Worm (Caenorhabditis elegans) whole organism, L3 larva: ENCODE data around the gene madf-1.

ENCODE experiments used
- R02D3.7 ChIP-seq: fragments of 150-350 bp; optimal IDR thresholded peaks from 2 replicates; lab custom pipeline; 2014; ENCODE audit warnings: missing biosample characterization, missing genetic modification characterization
- ZK546.5 ChIP-seq: sonication (generic microtip); optimal IDR thresholded peaks from 2 replicates; lab custom pipeline; 2017; ENCODE audit warnings: missing biosample characterization, missing genetic modification characterization
- aly-2 ChIP-seq: fragments of 150-350 bp; optimal IDR thresholded peaks from 2 replicates; lab custom pipeline; 2014; ENCODE audit warnings: missing biosample characterization, missing genetic modification characterization
- ceh-16 ChIP-seq: sonication (generic microtip); optimal IDR thresholded peaks from 2 replicates; lab custom pipeline; 2017; ENCODE audit warnings: missing biosample characterization, missing genetic modification characterization
- ceh-82 ChIP-seq: fragments of 150-350 bp; optimal IDR thresholded peaks from 2 replicates; lab custom pipeline; 2014; ENCODE audit warnings: missing biosample characterization, missing genetic modification characterization
- ceh-9 ChIP-seq: sonication (generic microtip); optimal IDR thresholded peaks from 2 replicates; lab custom pipeline; 2018; ENCODE audit warnings: missing biosample characterization, missing genetic modification characterization
- egl-27 ChIP-seq: sonication (generic microtip); optimal IDR thresholded peaks from 4 replicates; lab custom pipeline; 2017; ENCODE audit warnings: missing biosample characterization, missing genetic modification reagents, missing genetic modification characterization
- egl-5 ChIP-seq: fragments of 150-350 bp; optimal IDR thresholded peaks from 2 replicates; lab custom pipeline; 2017; ENCODE audit warnings: missing biosample characterization, missing genetic modification reagents, missing genetic modification characterization, inconsistent platforms
- elt-1 ChIP-seq: fragments of 150-350 bp; optimal IDR thresholded peaks from 2 replicates; lab custom pipeline; 2014; ENCODE audit warnings: missing biosample characterization, missing genetic modification characterization
- elt-2 ChIP-seq: sonication (generic microtip); optimal IDR thresholded peaks from 2 replicates; lab custom pipeline; 2016; ENCODE audit warnings: missing genetic modification reagents, mild to moderate bottlenecking, missing genetic modification characterization, missing compliant biosample characterization
- elt-3 ChIP-seq, 3 experiments: fragments of 150-350 bp in 1 of 3; sonication (generic microtip) in 2 of 3; optimal IDR thresholded peaks; 2 replicates in 2 of 3; 4 replicates in 1 of 3; lab custom pipeline; 2014 to 2017; ENCODE audit warnings: missing biosample characterization in 3 of 3, missing genetic modification characterization in 3 of 3
- eor-1 ChIP-seq, 2 experiments: fragments of 150-350 bp; optimal IDR thresholded peaks; 2 replicates each; lab custom pipeline; 2014 to 2018; ENCODE audit warnings: missing biosample characterization in 2 of 2, missing genetic modification characterization in 2 of 2
- fkh-10 ChIP-seq: sonication (generic microtip); optimal IDR thresholded peaks from 2 replicates; lab custom pipeline; 2017; ENCODE audit warnings: missing biosample characterization, missing genetic modification reagents, missing genetic modification characterization
- fos-1 ChIP-seq: fragments of 150-350 bp; optimal IDR thresholded peaks from 2 replicates; lab custom pipeline; 2014; ENCODE audit warnings: missing biosample characterization, missing genetic modification characterization
- lin-15B ChIP-seq: fragments of 150-350 bp; optimal IDR thresholded peaks from 2 replicates; lab custom pipeline; 2014; ENCODE audit warnings: missing biosample characterization, missing genetic modification characterization
- lsy-12 ChIP-seq: sonication (generic microtip); optimal IDR thresholded peaks from 2 replicates; lab custom pipeline; 2016; ENCODE audit warnings: mild to moderate bottlenecking, missing genetic modification characterization, missing compliant biosample characterization
- nhr-11 ChIP-seq: fragments of 150-350 bp; optimal IDR thresholded peaks from 2 replicates; lab custom pipeline; 2014; ENCODE audit warnings: missing biosample characterization, missing genetic modification characterization
- nhr-237 ChIP-seq: fragments of 150-350 bp; optimal IDR thresholded peaks from 2 replicates; lab custom pipeline; 2014; ENCODE audit warnings: missing biosample characterization, missing genetic modification characterization
- nhr-25 ChIP-seq: sonication (generic microtip); optimal IDR thresholded peaks from 2 replicates; lab custom pipeline; 2017; ENCODE audit warnings: missing biosample characterization, missing genetic modification characterization
- nhr-28 ChIP-seq: fragments of 150-350 bp; optimal IDR thresholded peaks from 2 replicates; lab custom pipeline; 2014; ENCODE audit warnings: missing biosample characterization, missing genetic modification characterization
- nhr-43 ChIP-seq: sonication (generic microtip); optimal IDR thresholded peaks from 2 replicates; lab custom pipeline; 2016; ENCODE audit warnings: mild to moderate bottlenecking, missing genetic modification characterization, missing compliant biosample characterization; ENCODE audit not compliant: poor library complexity, severe bottlenecking
- nhr-67 ChIP-seq: fragments of 150-350 bp; optimal IDR thresholded peaks from 2 replicates; lab custom pipeline; 2014; ENCODE audit warnings: missing biosample characterization, missing genetic modification characterization
- nhr-76 ChIP-seq: fragments of 150-350 bp; sonication (generic microtip); optimal IDR thresholded peaks from 5 replicates; lab custom pipeline; 2014; ENCODE audit warnings: missing biosample characterization, missing genetic modification characterization
- nhr-77 ChIP-seq: fragments of 150-350 bp; optimal IDR thresholded peaks from 2 replicates; lab custom pipeline; 2014; ENCODE audit warnings: missing biosample characterization, missing genetic modification characterization
- pha-4 ChIP-seq: fragments of 150-350 bp; optimal IDR thresholded peaks from 2 replicates; lab custom pipeline; 2014; ENCODE audit warnings: missing biosample characterization, missing genetic modification reagents, missing genetic modification characterization
- sea-2 ChIP-seq: fragments of 150-350 bp; sonication (generic microtip); optimal IDR thresholded peaks from 4 replicates; lab custom pipeline; 2014; ENCODE audit warnings: missing biosample characterization, missing genetic modification reagents, missing genetic modification characterization
- snpc-4 ChIP-seq: fragments of 150-350 bp; optimal IDR thresholded peaks from 2 replicates; lab custom pipeline; 2014; ENCODE audit warnings: missing biosample characterization, missing genetic modification characterization
- tbx-2 ChIP-seq: sonication (generic microtip); optimal IDR thresholded peaks from 2 replicates; lab custom pipeline; 2016; ENCODE audit warnings: mild to moderate bottlenecking, missing genetic modification characterization, missing compliant biosample characterization
- unc-39 ChIP-seq: sonication (generic microtip); optimal IDR thresholded peaks from 4 replicates; lab custom pipeline; 2017; ENCODE audit warnings: missing biosample characterization, missing genetic modification characterization
- unc-62 ChIP-seq: fragments of 150-350 bp; sonication (generic microtip); optimal IDR thresholded peaks from 4 replicates; lab custom pipeline; 2014; ENCODE audit warnings: missing biosample characterization, missing genetic modification reagents, missing genetic modification characterization
- zag-1 ChIP-seq: fragments of 150-350 bp; optimal IDR thresholded peaks from 2 replicates; lab custom pipeline; 2014; ENCODE audit warnings: missing biosample characterization, missing genetic modification characterization
- ztf-11 ChIP-seq: fragments of 150-350 bp; optimal IDR thresholded peaks from 2 replicates; lab custom pipeline; 2014; ENCODE audit warnings: missing biosample characterization, missing genetic modification characterization
- ztf-4 ChIP-seq: fragments of 150-350 bp; optimal IDR thresholded peaks from 2 replicates; lab custom pipeline; 2014; ENCODE audit warnings: missing biosample characterization, missing genetic modification characterization

The madf-1 gene

ce11 chrIV:795383-795872, 36.3 kb downstream of the madf-1 start, which contains the start of gene skr-18:
Gene skr-18 (minus strand): TSS chrIV:795433.
- TF ChIP-seq eor-1 (tag; optimal IDR thresholded peaks at IDR 0.05; lab: Kevin White, UChicago) (no peak), fkh-10 (GFP tag; lab: Kevin White, UChicago) (no peak), tbx-2 (tag; lab: Kevin White, UChicago) (no peak), zag-1 (tag; lab: Kevin White, UChicago) (no peak), nhr-43 (tag; lab: Kevin White, UChicago) (no peak), unc-39 (tag; lab: Kevin White, UChicago) (no peak)

ce11 chrIV:794275-794674, 37.4 kb downstream of the madf-1 start, which contains the start of gene F56B3.4:
Gene F56B3.4 (minus strand): TSS chrIV:794275.
- TF ChIP-seq ztf-11 (tag; lab: Kevin White, UChicago), result no peak
- TF ChIP-seq ceh-9 (tag; lab: Kevin White, UChicago), result no peak
- no peak for TF ChIP-seq nhr-77
- no peak for TF ChIP-seq ztf-4 (tag; lab: Kevin White, UChicago)
- TF ChIP-seq ceh-16 (tag; lab: Kevin White, UChicago), result no peak
- TF ChIP-seq fos-1 (tag; lab: Kevin White, UChicago), result no peak
- TF ChIP-seq egl-27, result no peak
- TF ChIP-seq ceh-82, result no peak
- TF ChIP-seq nhr-237, result no peak
- TF ChIP-seq elt-1 (tag; lab: Kevin White, UChicago), result no peak
- TF ChIP-seq nhr-67 (tag; lab: Kevin White, UChicago), result no peak
- no peak for TF ChIP-seq nhr-28 (tag; lab: Kevin White, UChicago)
- TF ChIP-seq R02D3.7 (tag; lab: Kevin White, UChicago), result no peak
- TF ChIP-seq lsy-12 (tag; lab: Kevin White, UChicago), result no peak
- TF ChIP-seq pha-4, result no peak

DNA sequence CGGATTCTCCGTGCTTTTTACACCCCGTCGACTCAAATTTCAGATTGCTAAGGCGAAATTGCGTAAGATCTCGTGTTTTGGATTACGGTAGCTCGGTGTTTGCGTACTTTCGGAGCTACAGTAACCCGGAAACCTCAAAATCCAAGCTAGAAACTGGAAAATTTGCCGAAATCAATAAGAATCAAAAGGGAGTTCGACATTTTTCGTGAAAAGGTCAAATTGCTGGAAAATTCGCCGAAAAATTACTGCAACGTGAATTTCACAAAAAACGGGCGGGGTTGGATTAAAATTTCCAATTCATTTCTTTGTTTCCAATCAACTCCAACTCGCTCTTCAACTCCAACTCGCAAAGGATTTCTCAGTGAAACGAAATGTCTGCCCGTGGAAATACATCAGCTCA, 43.9 kb downstream of the madf-1 start, which contains the start of gene F56B3.6:
TSS of gene F56B3.6 (plus strand) at position 301 of the 400 bp plus-strand sequence.
- TF ChIP-seq R02D3.7 (tag; lab: Kevin White, UChicago) (no peak), ceh-9 (tag; lab: Kevin White, UChicago) (no peak), nhr-67 (tag; lab: Kevin White, UChicago) (no peak), aly-2 (tag; lab: Kevin White, UChicago) (no peak), nhr-76 (tag; lab: Kevin White, UChicago) (no peak), lin-15B (no peak), elt-1 (tag; lab: Kevin White, UChicago) (no peak), ceh-82 (no peak), nhr-25 (tag; lab: Kevin White, UChicago) (no peak), unc-62 (GFP tag; lab: Kevin White, UChicago) (no peak), nhr-11 (tag; lab: Kevin White, UChicago) (no peak), elt-2 (tag; lab: Kevin White, UChicago) (no peak), nhr-43 (tag; lab: Kevin White, UChicago) (no peak), ztf-4 (tag; lab: Kevin White, UChicago) (no peak), elt-3 (tag; optimal IDR thresholded peaks at IDR 0.05; lab: Kevin White, UChicago) (no peak), egl-5 (no peak), ZK546.5 (tag; lab: Kevin White, UChicago) (no peak)
- TF ChIP-seq, all 47 proteins: peak for 0

DNA sequence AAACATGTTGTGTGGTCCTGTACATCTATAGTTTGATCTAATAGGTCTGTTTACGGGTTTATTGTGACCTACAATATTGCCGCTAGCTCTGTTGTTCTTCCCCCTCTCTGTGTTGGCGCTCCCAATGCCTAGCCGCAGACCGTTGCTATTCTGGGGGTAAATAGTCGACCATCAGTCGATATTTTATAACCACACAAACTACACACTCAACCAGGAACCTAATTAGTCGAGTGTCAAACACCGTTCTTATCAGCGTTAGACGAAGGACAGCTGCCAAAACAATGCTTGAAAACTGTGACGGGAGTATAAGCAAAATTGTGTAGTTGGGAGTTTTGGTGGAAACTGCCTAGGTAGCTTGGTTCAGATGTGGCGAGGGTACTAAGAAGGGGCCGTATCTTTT, 49.3 kb downstream of the madf-1 start:
- TF ChIP-seq snpc-4 (tag; lab: Kevin White, UChicago), result no peak
- no peak for TF ChIP-seq nhr-237
- TF ChIP-seq sea-2 (GFP tag; lab: Kevin White, UChicago), result no peak
- TF ChIP-seq ceh-82, result no peak
- TF ChIP-seq ztf-4 (tag; lab: Kevin White, UChicago), result no peak
- TF ChIP-seq tbx-2 (tag; lab: Kevin White, UChicago), result no peak
- TF ChIP-seq, all 47 proteins: peak for 0
